Worm (Caenorhabditis elegans): ENCODE results near the gene ttr-9.

- TF ChIP-seq ama-1 (optimal IDR thresholded peaks at IDR 0.05): no peak
- no peak for TF ChIP-seq ets-7 (tag; optimal IDR thresholded peaks at IDR 0.05)
- TF ChIP-seq sea-1 (GFP tag; conservative IDR thresholded peaks at IDR 0.05): no peak
- TF ChIP-seq ceh-13 (GFP tag; optimal IDR thresholded peaks at IDR 0.05): no peak
- TF ChIP-seq F13C5.2 (tag; optimal IDR thresholded peaks at IDR 0.05): peak; percentile 11
- TF ChIP-seq pes-1 (GFP tag; IDR thresholded peaks at IDR 0.05): no peak
- TF ChIP-seq hmbx-1 (tag; optimal IDR thresholded peaks at IDR 0.05): no peak
- TF ChIP-seq tra-4 (tag; optimal IDR thresholded peaks at IDR 0.05): no peak
- TF ChIP-seq flt-1 (GFP tag; IDR thresholded peaks at IDR 0.05): no peak
- TF ChIP-seq hnd-1 (tag; optimal IDR thresholded peaks at IDR 0.05): no peak
These were observed 18.8 kb upstream of the ttr-9 start, which contains the start of gene ndua-5 for ce11 chrIV:9524849-9525460.
